Worm (Caenorhabditis elegans): ENCODE measurements around the gene lact-4.

The lact-4 gene

DNA sequence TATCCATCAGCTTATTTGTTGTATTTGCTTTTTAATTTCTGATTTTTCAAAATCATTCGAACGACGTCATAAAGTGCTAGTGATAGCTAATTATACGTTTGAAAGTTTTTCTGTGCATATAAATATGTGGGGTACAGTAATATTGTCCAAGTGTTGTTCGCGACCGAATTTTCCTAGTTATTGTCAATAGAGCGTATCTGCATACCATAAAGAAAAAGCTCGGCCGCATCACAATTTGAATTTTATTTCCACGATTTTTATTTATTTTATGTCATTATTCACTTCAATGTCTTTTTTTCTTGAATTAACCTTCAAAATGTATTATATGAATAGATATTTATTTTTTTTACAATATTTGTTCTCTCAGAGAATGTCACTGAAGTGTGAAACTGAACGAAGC, 36.5 kb upstream of the lact-4 start, which contains the start of gene rnh-2:
rnh-2 (plus strand) TSS at position 368 of the 400 bp plus-strand sequence.
- TF ChIP-seq M03D4.4 (tag; optimal IDR thresholded peaks at IDR 0.05): no peak
- TF ChIP-seq tbx-8 (GFP tag; optimal IDR thresholded peaks at IDR 0.05): no peak
- no peak for TF ChIP-seq mab-5 (tag; optimal IDR thresholded peaks at IDR 0.05)
- no peak for TF ChIP-seq flh-1 (GFP tag; optimal IDR thresholded peaks at IDR 0.05)
- no peak for TF ChIP-seq cnd-1 (tag; optimal IDR thresholded peaks at IDR 0.05)
- TF ChIP-seq lin-13 (tag; optimal IDR thresholded peaks at IDR 0.05): no peak
- TF ChIP-seq sptf-1 (tag; optimal IDR thresholded peaks at IDR 0.05): peak; percentile 71
- TF ChIP-seq unc-62 (GFP tag; optimal IDR thresholded peaks at IDR 0.05): no peak
- TF ChIP-seq nhr-76 (tag; optimal IDR thresholded peaks at IDR 0.05): no peak
- TF ChIP-seq hlh-1 (tag; optimal IDR thresholded peaks at IDR 0.05): no peak
- peak; percentile 48 for TF ChIP-seq ceh-39 (tag; optimal IDR thresholded peaks at IDR 0.05)
- no peak for TF ChIP-seq nhr-2 (tag; optimal IDR thresholded peaks at IDR 0.05)
- no peak for TF ChIP-seq lin-32 (GFP tag; optimal IDR thresholded peaks at IDR 0.05)
- no peak for TF ChIP-seq ceh-43 (GFP tag; optimal IDR thresholded peaks at IDR 0.05)
- no peak for TF ChIP-seq nhr-28 (tag; optimal IDR thresholded peaks at IDR 0.05)
- TF ChIP-seq elt-3 (tag; optimal IDR thresholded peaks at IDR 0.05): no peak
- TF ChIP-seq ces-1 (GFP tag; optimal IDR thresholded peaks at IDR 0.05): no peak
- TF ChIP-seq mep-1 (tag; optimal IDR thresholded peaks at IDR 0.05): peak; percentile 47
- TF ChIP-seq ztf-11 (tag; optimal IDR thresholded peaks at IDR 0.05): no peak
- no peak for TF ChIP-seq zip-8 (tag; optimal IDR thresholded peaks at IDR 0.05)
- peak; percentile 91 for TF ChIP-seq lsy-2 (tag; optimal IDR thresholded peaks at IDR 0.05)
- TF ChIP-seq nhr-12 (tag; optimal IDR thresholded peaks at IDR 0.05): no peak
- no peak for TF ChIP-seq snpc-4 (tag; optimal IDR thresholded peaks at IDR 0.05)
- no peak for TF ChIP-seq ceh-83 (GFP tag; optimal IDR thresholded peaks at IDR 0.05)
- TF ChIP-seq nhr-237 (tag; optimal IDR thresholded peaks at IDR 0.05): peak; percentile 32
- TF ChIP-seq sem-2 (GFP tag; optimal IDR thresholded peaks at IDR 0.05): no peak
- TF ChIP-seq pha-4 (tag; optimal IDR thresholded peaks at IDR 0.05): peak; percentile 78
- TF ChIP-seq blmp-1 (tag; optimal IDR thresholded peaks at IDR 0.05): no peak
- TF ChIP-seq ham-2 (GFP tag; optimal IDR thresholded peaks at IDR 0.05): no peak
- peak; percentile 7 for TF ChIP-seq drap-1 (GFP tag; optimal IDR thresholded peaks at IDR 0.05)
- TF ChIP-seq bed-3 (GFP tag; optimal IDR thresholded peaks at IDR 0.05): no peak
- no peak for TF ChIP-seq unc-39 (tag; optimal IDR thresholded peaks at IDR 0.05)
- TF ChIP-seq unc-120 (tag; optimal IDR thresholded peaks at IDR 0.05; ENCODE audit: poor library complexity, severe bottlenecking): no peak
- no peak for TF ChIP-seq elt-1 (tag; optimal IDR thresholded peaks at IDR 0.05; ENCODE audit: borderline replicate concordance, insufficient read depth)
- TF ChIP-seq mls-2 (tag; optimal IDR thresholded peaks at IDR 0.05): no peak

DNA sequence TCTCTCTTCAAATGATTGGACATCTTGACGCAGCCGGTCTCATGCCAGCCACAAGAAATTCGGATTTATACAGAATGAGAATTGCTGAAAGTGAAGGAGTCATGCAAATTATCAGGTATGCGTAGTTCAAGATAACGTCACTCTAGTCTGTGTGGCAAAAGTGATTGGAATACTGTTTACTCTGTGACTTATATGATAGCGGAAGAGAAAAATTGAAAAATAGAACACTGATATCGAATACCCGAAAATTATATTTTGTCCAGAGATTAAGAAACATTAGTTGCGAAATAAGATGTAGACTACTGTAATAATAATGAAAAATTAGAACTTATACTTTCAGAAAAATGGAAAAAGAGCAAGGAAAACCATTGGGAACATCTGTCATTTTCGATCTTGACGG, 35.2 kb upstream of the lact-4 start:
- TF ChIP-seq elt-1 (tag; optimal IDR thresholded peaks at IDR 0.05; ENCODE audit: borderline replicate concordance, insufficient read depth): no peak
- no peak for TF ChIP-seq ceh-43 (GFP tag; optimal IDR thresholded peaks at IDR 0.05)
- no peak for TF ChIP-seq ceh-83 (GFP tag; optimal IDR thresholded peaks at IDR 0.05)
- TF ChIP-seq ces-1 (GFP tag; optimal IDR thresholded peaks at IDR 0.05): no peak
- TF ChIP-seq nhr-237 (tag; optimal IDR thresholded peaks at IDR 0.05): no peak
- TF ChIP-seq sptf-1 (tag; optimal IDR thresholded peaks at IDR 0.05): no peak
- no peak for TF ChIP-seq unc-120 (tag; optimal IDR thresholded peaks at IDR 0.05; ENCODE audit: poor library complexity, severe bottlenecking)
- no peak for TF ChIP-seq pha-4 (tag; optimal IDR thresholded peaks at IDR 0.05)
- TF ChIP-seq cnd-1 (tag; optimal IDR thresholded peaks at IDR 0.05): no peak
- no peak for TF ChIP-seq lin-32 (GFP tag; optimal IDR thresholded peaks at IDR 0.05)
- TF ChIP-seq lsy-2 (tag; optimal IDR thresholded peaks at IDR 0.05): no peak
- TF ChIP-seq zip-8 (tag; optimal IDR thresholded peaks at IDR 0.05): no peak
- no peak for TF ChIP-seq mab-5 (tag; optimal IDR thresholded peaks at IDR 0.05)

DNA sequence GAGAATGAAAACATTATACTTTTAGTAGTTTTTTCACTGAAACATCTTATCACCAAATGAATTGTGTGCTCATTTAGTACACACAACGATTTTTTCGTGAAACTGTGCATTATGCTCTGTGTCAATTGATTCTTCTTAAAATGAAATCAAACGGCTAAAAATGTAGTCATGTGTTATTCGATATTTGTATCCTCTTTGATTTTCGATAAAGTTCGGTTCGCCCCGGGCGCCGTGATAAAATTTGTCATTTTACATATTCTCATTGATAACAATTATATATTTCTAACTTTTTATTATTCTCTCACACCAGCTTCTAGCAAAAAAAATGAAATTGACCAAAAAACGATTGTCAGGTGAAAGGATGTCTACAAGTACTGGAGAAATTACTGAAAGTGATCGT, 34.5 kb upstream of the lact-4 start, which contains the start of gene ctg-2:
ctg-2 (plus strand) TSS at position 326 of the 400 bp plus-strand sequence.
- no peak for TF ChIP-seq unc-120 (tag; optimal IDR thresholded peaks at IDR 0.05; ENCODE audit: poor library complexity, severe bottlenecking)
- TF ChIP-seq lin-13 (tag; optimal IDR thresholded peaks at IDR 0.05): no peak
- TF ChIP-seq blmp-1 (tag; optimal IDR thresholded peaks at IDR 0.05): no peak
- TF ChIP-seq cnd-1 (tag; optimal IDR thresholded peaks at IDR 0.05): no peak
- TF ChIP-seq elt-1 (tag; optimal IDR thresholded peaks at IDR 0.05; ENCODE audit: borderline replicate concordance, insufficient read depth): no peak
- no peak for TF ChIP-seq nhr-237 (tag; optimal IDR thresholded peaks at IDR 0.05)
- TF ChIP-seq unc-39 (tag; optimal IDR thresholded peaks at IDR 0.05): no peak
- no peak for TF ChIP-seq lin-32 (GFP tag; optimal IDR thresholded peaks at IDR 0.05)
- no peak for TF ChIP-seq ceh-39 (tag; optimal IDR thresholded peaks at IDR 0.05)
- TF ChIP-seq nhr-28 (tag; optimal IDR thresholded peaks at IDR 0.05): no peak
- TF ChIP-seq sem-2 (GFP tag; optimal IDR thresholded peaks at IDR 0.05): no peak
- no peak for TF ChIP-seq lsy-2 (tag; optimal IDR thresholded peaks at IDR 0.05)
- no peak for TF ChIP-seq elt-3 (tag; optimal IDR thresholded peaks at IDR 0.05)
- TF ChIP-seq M03D4.4 (tag; optimal IDR thresholded peaks at IDR 0.05): no peak

Measured in whole organism, mixed stage, embryonic.